Worm (Caenorhabditis elegans): Measurements from ENCODE around the gene H04D03.6.

The H04D03.6 gene

ce11 chrIII:10407198-10407663, 31.4 kb downstream of the H04D03.6 start, which contains the start of gene hat-1 (continued):
- TF ChIP-seq mep-1 (tag; optimal IDR thresholded peaks at IDR 0.05): peak; percentile 95
- TF ChIP-seq ztf-11 (tag; optimal IDR thresholded peaks at IDR 0.05): peak in 1 of 2 experiments; percentile 80
- TF ChIP-seq nhr-71 (tag; optimal IDR thresholded peaks at IDR 0.05): peak; percentile 98
- TF ChIP-seq hlh-17 (GFP tag; optimal IDR thresholded peaks at IDR 0.05; ENCODE audit: borderline replicate concordance): no peak
- no peak for TF ChIP-seq ama-1 (optimal IDR thresholded peaks at IDR 0.05)
- TF ChIP-seq pag-3 (tag; optimal IDR thresholded peaks at IDR 0.05; ENCODE audit: borderline replicate concordance, insufficient read depth): peak; percentile 57
- TF ChIP-seq mdl-1 (tag; optimal IDR thresholded peaks at IDR 0.05): peak in 1 of 2 experiments; percentile 85
- peak; percentile 94 for TF ChIP-seq C04F5.9 (tag; optimal IDR thresholded peaks at IDR 0.05)
- peak; percentile 83 for TF ChIP-seq sox-4 (tag; optimal IDR thresholded peaks at IDR 0.05)
- peak; percentile 83 for TF ChIP-seq nhr-237 (tag; optimal IDR thresholded peaks at IDR 0.05)
- TF ChIP-seq C34B4.2 (tag; optimal IDR thresholded peaks at IDR 0.05): peak; percentile 52
- TF ChIP-seq lir-3 (tag; optimal IDR thresholded peaks at IDR 0.05; ENCODE audit: poor library complexity): no peak
- peak in 1 of 2 experiments; percentile 7 for TF ChIP-seq egl-27 (tag; optimal IDR thresholded peaks at IDR 0.05)
- TF ChIP-seq lin-13 (GFP tag; optimal IDR thresholded peaks at IDR 0.05): peak; percentile 95

DNA sequence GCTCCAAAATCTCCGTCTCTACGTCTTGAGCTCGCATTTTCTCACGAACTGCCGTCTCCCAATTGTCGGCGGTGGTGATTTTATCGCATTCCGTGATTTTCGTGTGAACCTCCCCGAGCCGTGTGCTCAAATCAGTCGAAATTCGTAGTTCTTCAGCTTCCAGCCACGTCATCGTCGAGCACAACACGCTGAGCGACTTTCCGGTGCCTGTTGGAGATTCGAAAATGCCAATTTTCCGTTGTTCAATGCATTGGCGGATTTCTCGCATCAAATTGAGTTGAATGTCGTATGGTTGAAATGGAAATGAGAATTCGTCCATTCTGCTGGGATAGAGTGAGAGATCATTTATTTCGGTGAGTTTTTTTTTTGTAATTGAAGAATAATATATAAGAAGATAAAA, 33.8 kb downstream of the H04D03.6 start, which contains the start of the genes M03C11.3 and chl-1:
TSS of gene M03C11.3 (plus strand) at position 153 of the 400 bp plus-strand sequence.
TSS of gene chl-1 (minus strand) at position 323 of the 400 bp plus-strand sequence.
- TF ChIP-seq C16A3.4 (tag; optimal IDR thresholded peaks at IDR 0.05) (no peak), egl-13 (tag; optimal IDR thresholded peaks at IDR 0.05) (no peak), efl-1 (optimal IDR thresholded peaks at IDR 0.05) (no peak), efl-1 (GFP tag; optimal IDR thresholded peaks at IDR 0.05 in 1 of 2) (peak in 1 of 2 experiments; percentile 91)

- TF ChIP-seq fos-1 (tag; optimal IDR thresholded peaks at IDR 0.05) (no peak), mdl-1 (tag; optimal IDR thresholded peaks at IDR 0.05) (no peak), isw-1 (GFP tag; IDR thresholded peaks at IDR 0.05) (no peak), ceh-82 (tag; optimal IDR thresholded peaks at IDR 0.05) (peak in 2 of 3 experiments; percentile 15 to 64), lin-35 (GFP tag; optimal IDR thresholded peaks at IDR 0.05) (peak in 1 of 2 experiments; percentile 34), fkh-8 (tag; optimal IDR thresholded peaks at IDR 0.05) (peak; percentile 18), snpc-4 (tag; optimal IDR thresholded peaks at IDR 0.05) (no peak), elt-2 (tag; optimal IDR thresholded peaks at IDR 0.05) (no peak), unc-62 (GFP tag; optimal IDR thresholded peaks at IDR 0.05) (no peak), rnt-1 (tag; optimal IDR thresholded peaks at IDR 0.05) (no peak), nhr-28 (tag; optimal IDR thresholded peaks at IDR 0.05) (no peak), unc-98 (GFP tag; IDR thresholded peaks at IDR 0.05) (no peak), nhr-76 (tag; optimal IDR thresholded peaks at IDR 0.05) (no peak), unc-30 (tag; optimal IDR thresholded peaks at IDR 0.05) (no peak), ceh-90 (tag; optimal IDR thresholded peaks at IDR 0.05) (no peak), zag-1 (tag; optimal IDR thresholded peaks at IDR 0.05) (no peak), C16A3.4 (tag; optimal IDR thresholded peaks at IDR 0.05) (no peak), unc-130 (tag; optimal IDR thresholded peaks at IDR 0.05) (no peak), unc-86 (tag; optimal IDR thresholded peaks at IDR 0.05) (peak; percentile 20), mep-1 (tag; optimal IDR thresholded peaks at IDR 0.05) (no peak), pax-3 (tag; optimal IDR thresholded peaks at IDR 0.05) (no peak), aha-1 (tag; optimal IDR thresholded peaks at IDR 0.05) (no peak), lir-3 (tag; optimal IDR thresholded peaks at IDR 0.05; ENCODE audit: poor library complexity) (no peak), sup-37 (GFP tag; optimal IDR thresholded peaks at IDR 0.05) (no peak), nhr-12 (tag; optimal IDR thresholded peaks at IDR 0.05) (no peak), nhr-90 (tag; optimal IDR thresholded peaks at IDR 0.05; ENCODE audit: poor library complexity) (no peak), pag-3 (tag; optimal IDR thresholded peaks at IDR 0.05; ENCODE audit: borderline replicate concordance, insufficient read depth) (no peak), nhr-85 (tag) (no peak), lin-15B (tag; optimal IDR thresholded peaks at IDR 0.05) (no peak), Y116A8C.19 (tag; optimal IDR thresholded peaks at IDR 0.05; ENCODE audit: borderline replicate concordance) (no peak), efl-1 (optimal IDR thresholded peaks at IDR 0.05) (peak; percentile 15 to 35), efl-1 (GFP tag; optimal IDR thresholded peaks at IDR 0.05 in 1 of 2) (no peak), C34B4.2 (tag; optimal IDR thresholded peaks at IDR 0.05) (no peak), nhr-19 (GFP tag; conservative IDR thresholded peaks at IDR 0.05) (no peak), tlp-1 (tag; optimal IDR thresholded peaks at IDR 0.05) (no peak), ets-5 (GFP tag; IDR thresholded peaks at IDR 0.05) (no peak), nhr-71 (tag; optimal IDR thresholded peaks at IDR 0.05) (peak; percentile 35), lsy-2 (tag; optimal IDR thresholded peaks at IDR 0.05) (peak in 1 of 2 experiments; percentile 58), xbp-1 (tag; optimal IDR thresholded peaks at IDR 0.05) (no peak)
Measured at ce11 chrIII:10398919-10399318, 39.8 kb downstream of the H04D03.6 start.

Data from whole organism, L1 larva.